Worm (Caenorhabditis elegans) whole organism, L2 larva: ENCODE measurements around the gene coq-2.

ENCODE experiments used
- C34F6.9 ChIP-seq: fragments of 150-350 bp; optimal IDR thresholded peaks from 2 replicates; lab custom pipeline; 2014; ENCODE audit warnings: missing biosample characterization, missing genetic modification characterization
- F13H6.1 ChIP-seq: sonication (generic microtip); optimal IDR thresholded peaks from 2 replicates; lab custom pipeline; 2016; ENCODE audit warnings: missing genetic modification characterization, missing compliant biosample characterization
- R02D3.7 ChIP-seq: fragments of 150-350 bp; optimal IDR thresholded peaks from 2 replicates; lab custom pipeline; 2014; ENCODE audit warnings: missing biosample characterization, missing genetic modification characterization
- Y55F3AM.14 ChIP-seq: fragments of 200-800 bp; sonication (Bioruptor generic); optimal IDR thresholded peaks from 2 replicates; lab custom pipeline; 2018; ENCODE audit warnings: mild to moderate bottlenecking, missing genetic modification characterization, missing compliant biosample characterization
- ZK546.5 ChIP-seq: sonication (generic microtip); optimal IDR thresholded peaks from 2 replicates; lab custom pipeline; 2017; ENCODE audit warnings: missing biosample characterization, missing genetic modification characterization
- aly-2 ChIP-seq: fragments of 150-350 bp; optimal IDR thresholded peaks from 2 replicates; lab custom pipeline; 2014; ENCODE audit warnings: missing biosample characterization, missing genetic modification characterization
- blmp-1 ChIP-seq: sonication (generic microtip); optimal IDR thresholded peaks from 2 replicates; lab custom pipeline; 2017; ENCODE audit warnings: missing genetic modification characterization, mild to moderate bottlenecking, missing compliant biosample characterization, antibody characterized with exemption, moderate library complexity; ENCODE audit not compliant: insufficient read depth
- ceh-82 ChIP-seq: fragments of 150-350 bp; optimal IDR thresholded peaks from 2 replicates; lab custom pipeline; 2014; ENCODE audit warnings: missing biosample characterization, missing genetic modification characterization
- crh-2 ChIP-seq: sonication (generic microtip); optimal IDR thresholded peaks from 2 replicates; lab custom pipeline; 2017; ENCODE audit warnings: missing biosample characterization, missing genetic modification characterization
- dmd-4 ChIP-seq: sonication (generic microtip); optimal IDR thresholded peaks from 2 replicates; lab custom pipeline; 2017; ENCODE audit warnings: missing biosample characterization, missing genetic modification characterization
- egl-27 ChIP-seq: sonication (generic microtip); optimal IDR thresholded peaks from 3 replicates; lab custom pipeline; 2017; ENCODE audit warnings: missing biosample characterization, missing genetic modification reagents, missing genetic modification characterization
- elt-3 ChIP-seq: sonication (generic microtip); optimal IDR thresholded peaks from 2 replicates; lab custom pipeline; 2017; ENCODE audit warnings: missing biosample characterization, missing genetic modification characterization
- fos-1 ChIP-seq: fragments of 150-350 bp; optimal IDR thresholded peaks from 2 replicates; lab custom pipeline; 2014; ENCODE audit warnings: missing biosample characterization, missing genetic modification characterization
- gmeb-1 ChIP-seq: fragments of 150-350 bp; optimal IDR thresholded peaks from 2 replicates; lab custom pipeline; 2014; ENCODE audit warnings: missing biosample characterization, missing genetic modification characterization
- lin-13 ChIP-seq: fragments of 150-350 bp; optimal IDR thresholded peaks from 2 replicates; lab custom pipeline; 2014; ENCODE audit warnings: missing biosample characterization, missing genetic modification reagents, missing genetic modification characterization
- lin-39 ChIP-seq: fragments of 150-350 bp; optimal IDR thresholded peaks from 2 replicates; lab custom pipeline; 2014; ENCODE audit warnings: missing biosample characterization, missing genetic modification reagents, missing genetic modification characterization
- lsy-2 ChIP-seq, 2 experiments: fragments of 150-350 bp in 1 of 2; sonication (generic microtip) in 1 of 2; optimal IDR thresholded peaks; 2 replicates each; lab custom pipeline; 2014 to 2017; ENCODE audit warnings: missing biosample characterization in 2 of 2, missing genetic modification characterization in 2 of 2
- mab-5 ChIP-seq: fragments of 150-350 bp; optimal IDR thresholded peaks from 2 replicates; lab custom pipeline; 2014; ENCODE audit warnings: missing biosample characterization, missing genetic modification characterization
- mdl-1 ChIP-seq, 2 experiments: fragments of 150-350 bp in 1 of 2; sonication (generic microtip) in 1 of 2; optimal IDR thresholded peaks; 2 replicates each; lab custom pipeline; 2017; ENCODE audit warnings: missing biosample characterization in 2 of 2, missing genetic modification characterization in 2 of 2
- nhr-129 ChIP-seq: fragments of 150-350 bp; optimal IDR thresholded peaks from 2 replicates; lab custom pipeline; 2014; ENCODE audit warnings: missing biosample characterization, missing genetic modification characterization
- nhr-23 ChIP-seq: fragments of 150-350 bp; optimal IDR thresholded peaks from 2 replicates; lab custom pipeline; 2014; ENCODE audit warnings: missing biosample characterization, missing genetic modification reagents, missing genetic modification characterization
- nhr-237 ChIP-seq: fragments of 150-350 bp; optimal IDR thresholded peaks from 2 replicates; lab custom pipeline; 2014; ENCODE audit warnings: missing biosample characterization, missing genetic modification characterization
- nhr-6 ChIP-seq: fragments of 150-350 bp; optimal IDR thresholded peaks from 2 replicates; lab custom pipeline; 2014; ENCODE audit warnings: missing biosample characterization, missing genetic modification characterization
- nhr-77 ChIP-seq: fragments of 150-350 bp; optimal IDR thresholded peaks from 2 replicates; lab custom pipeline; 2014; ENCODE audit warnings: missing biosample characterization, missing genetic modification characterization
- sem-4 ChIP-seq: fragments of 150-350 bp; optimal IDR thresholded peaks from 2 replicates; lab custom pipeline; 2014; ENCODE audit warnings: missing biosample characterization, missing genetic modification reagents, missing genetic modification characterization
- sma-9 ChIP-seq, 2 experiments: fragments of 150-350 bp in 1 of 2; sonication (generic microtip) in 1 of 2; optimal IDR thresholded peaks; 2 replicates each; lab custom pipeline; 2014 to 2016; ENCODE audit warnings: missing genetic modification characterization in 2 of 2, mild to moderate bottlenecking in 1 of 2, missing biosample characterization in 1 of 2, missing compliant biosample characterization in 1 of 2, missing genetic modification reagents in 1 of 2, moderate library complexity in 1 of 2
- snpc-4 ChIP-seq: fragments of 150-350 bp; optimal IDR thresholded peaks from 2 replicates; lab custom pipeline; 2014; ENCODE audit warnings: missing biosample characterization, missing genetic modification characterization
- unc-55 ChIP-seq: fragments of 150-350 bp; sonication (generic microtip); optimal IDR thresholded peaks from 3 replicates; lab custom pipeline; 2014; ENCODE audit warnings: missing biosample characterization, missing genetic modification reagents, missing genetic modification characterization
- unc-62 ChIP-seq: fragments of 150-350 bp; optimal IDR thresholded peaks from 2 replicates; lab custom pipeline; 2014; ENCODE audit warnings: missing biosample characterization, missing genetic modification reagents, missing genetic modification characterization
- ztf-1 ChIP-seq: fragments of 200-800 bp; sonication (Bioruptor generic); conservative IDR thresholded peaks from 2 replicates; pipeline ENCODE4 v1.3.6; 2022; ENCODE audit warnings: missing genetic modification characterization, missing compliant biosample characterization
- ztf-4 ChIP-seq: fragments of 150-350 bp; optimal IDR thresholded peaks from 2 replicates; lab custom pipeline; 2014; ENCODE audit warnings: missing biosample characterization, missing genetic modification characterization

The coq-2 gene

ce11 chrIII:6979584-6979983 lies 43.8 kb downstream of the coq-2 start, which contains the start of gene ceh-20:
Gene ceh-20 (plus strand): TSS chrIII:6979884.
- no peak for TF ChIP-seq Y55F3AM.14
- TF ChIP-seq blmp-1 (tag; lab: Kevin White, UChicago), result no peak
- no peak for TF ChIP-seq nhr-77 (tag; lab: Kevin White, UChicago)
- TF ChIP-seq snpc-4 (tag; lab: Kevin White, UChicago), result no peak
- no peak for TF ChIP-seq R02D3.7 (tag; lab: Kevin White, UChicago)
- TF ChIP-seq lin-13 (GFP tag; lab: Kevin White, UChicago), result no peak
- TF ChIP-seq unc-55 (GFP tag; lab: Kevin White, UChicago), result no peak
- no peak for TF ChIP-seq fos-1 (tag; lab: Kevin White, UChicago)
- no peak for TF ChIP-seq mdl-1 (tag; optimal IDR thresholded peaks at IDR 0.05; lab: Kevin White, UChicago)
- no peak for TF ChIP-seq gmeb-1 (tag; lab: Kevin White, UChicago)
- no peak for TF ChIP-seq nhr-237 (tag; lab: Kevin White, UChicago)
- no peak for TF ChIP-seq elt-3 (tag; lab: Kevin White, UChicago)
- no peak for TF ChIP-seq ZK546.5 (tag; lab: Kevin White, UChicago)
- no peak for TF ChIP-seq crh-2 (tag; lab: Kevin White, UChicago)
- no peak for TF ChIP-seq sem-4
- no peak for TF ChIP-seq dmd-4 (tag; lab: Kevin White, UChicago)
- TF ChIP-seq aly-2 (tag; lab: Kevin White, UChicago), result no peak

ce11 chrIII:6981989-6982553 lies 46.3 kb downstream of the coq-2 start, which contains the start of gene F31E3.6:
Gene F31E3.6 (plus strand): TSS chrIII:6982081.
- peak; percentile 22 to 79 for TF ChIP-seq lsy-2 (tag; optimal IDR thresholded peaks at IDR 0.05; lab: Kevin White, UChicago)

ce11 chrIII:6988060-6988459 lies 52.3 kb downstream of the coq-2 start:
- peak; percentile 12 for TF ChIP-seq lin-39 (tag; lab: Kevin White, UChicago)
- peak; percentile 13 for TF ChIP-seq egl-27 (tag; lab: Kevin White, UChicago)
- peak; percentile 82 for TF ChIP-seq nhr-129 (tag; lab: Kevin White, UChicago)
- TF ChIP-seq nhr-237 (tag; lab: Kevin White, UChicago), result no peak
- peak; percentile 40 for TF ChIP-seq sem-4
- peak; percentile 4 for TF ChIP-seq lin-13 (GFP tag; lab: Kevin White, UChicago)
- TF ChIP-seq F13H6.1, result peak; percentile 87
- no peak for TF ChIP-seq ceh-82
- no peak for TF ChIP-seq ztf-1 (GFP tag; lab: Robert Waterston, UW)
- peak; percentile 55 for TF ChIP-seq mab-5 (tag; lab: Kevin White, UChicago)
- TF ChIP-seq sma-9 (GFP tag; optimal IDR thresholded peaks at IDR 0.05; lab: Kevin White, UChicago), result peak; percentile 74
- TF ChIP-seq sma-9 (tag; optimal IDR thresholded peaks at IDR 0.05; lab: Kevin White, UChicago), result no peak
- TF ChIP-seq crh-2 (tag; lab: Kevin White, UChicago), result no peak
- no peak for TF ChIP-seq nhr-23 (tag; lab: Kevin White, UChicago)
- peak; percentile 70 for TF ChIP-seq C34F6.9 (tag; lab: Kevin White, UChicago)
- TF ChIP-seq lsy-2 (tag; optimal IDR thresholded peaks at IDR 0.05; lab: Kevin White, UChicago), result peak in 1 of 2 experiments; percentile 78
- peak; percentile 60 for TF ChIP-seq nhr-6 (tag; lab: Kevin White, UChicago)
- TF ChIP-seq unc-62 (GFP tag; lab: Kevin White, UChicago), result peak; percentile 62
- peak; percentile 76 for TF ChIP-seq ztf-4 (tag; lab: Kevin White, UChicago)
